Fruit fly (Drosophila melanogaster) whole organism, prepupa: ENCODE results near the gene gdl-ORF39.
A peak's percentile ranks its signal among the peaks of the same experiment; 100 is the strongest.

Source experiments
- CG10631 ChIP-seq: fragments of 200-800 bp; sonication (Bioruptor generic); optimal IDR thresholded peaks from 2 replicates; lab custom pipeline; 2016; ENCODE audit warnings: missing biosample characterization, missing genetic modification characterization
- CG11902 ChIP-seq: fragments of 200-800 bp; sonication (Bioruptor generic); optimal IDR thresholded peaks from 3 replicates; lab custom pipeline; 2016; ENCODE audit warnings: missing biosample characterization, missing genetic modification characterization
- CG15336 ChIP-seq: fragments of 200-800 bp; sonication (Bioruptor generic); IDR thresholded peaks from 2 replicates; pipeline ENCODE4 v1.3.6; 2022; ENCODE audit warnings: missing biosample characterization, missing genetic modification characterization
- CG1621 ChIP-seq: fragments of 200-800 bp; sonication (Bioruptor generic); optimal IDR thresholded peaks from 3 replicates; lab custom pipeline; 2018; ENCODE audit warnings: missing biosample characterization, mild to moderate bottlenecking, missing genetic modification characterization
- CG16779 ChIP-seq: fragments of 200-800 bp; sonication (Bioruptor generic); optimal IDR thresholded peaks from 3 replicates; lab custom pipeline; 2017; ENCODE audit warnings: missing biosample characterization, mild to moderate bottlenecking, missing genetic modification characterization
- CG3032 ChIP-seq: fragments of 200-800 bp; optimal IDR thresholded peaks from 2 replicates; lab custom pipeline; 2019; ENCODE audit warnings: missing biosample characterization, mild to moderate bottlenecking, missing genetic modification characterization, moderate library complexity
- CG34406 ChIP-seq: fragments of 200-800 bp; sonication (Bioruptor generic); optimal IDR thresholded peaks from 3 replicates; lab custom pipeline; 2016; ENCODE audit warnings: missing biosample characterization, missing genetic modification characterization
- CG3919 ChIP-seq: fragments of 200-800 bp; sonication (Bioruptor generic); optimal IDR thresholded peaks from 3 replicates; lab custom pipeline; 2016; ENCODE audit warnings: missing biosample characterization, missing genetic modification characterization
- CG6163 ChIP-seq: fragments of 200-800 bp; sonication (Bioruptor generic); IDR thresholded peaks from 3 replicates; pipeline ENCODE4 v1.3.6; 2022; ENCODE audit warnings: missing biosample characterization, missing genetic modification characterization
- CG6276 ChIP-seq: fragments of 200-800 bp; sonication (Bioruptor generic); optimal IDR thresholded peaks from 2 replicates; lab custom pipeline; 2017; ENCODE audit warnings: missing biosample characterization, mild to moderate bottlenecking, missing genetic modification characterization
- CG6792 ChIP-seq: fragments of 200-800 bp; sonication (Bioruptor generic); optimal IDR thresholded peaks from 3 replicates; lab custom pipeline; 2016; ENCODE audit warnings: missing biosample characterization, missing genetic modification characterization
- CG6808 ChIP-seq: fragments of 200-800 bp; sonication (Bioruptor generic); optimal IDR thresholded peaks from 3 replicates; lab custom pipeline; 2017; ENCODE audit warnings: missing biosample characterization, missing genetic modification characterization, mild to moderate bottlenecking, moderate library complexity, missing genetic modification reagents
- CG6854 ChIP-seq: fragments of 200-800 bp; sonication (Bioruptor generic); optimal IDR thresholded peaks from 2 replicates; lab custom pipeline; 2017; ENCODE audit warnings: missing biosample characterization, mild to moderate bottlenecking, missing genetic modification characterization
- CG7368 ChIP-seq: fragments of 200-800 bp; sonication (Bioruptor generic); optimal IDR thresholded peaks from 3 replicates; lab custom pipeline; 2016; ENCODE audit warnings: missing biosample characterization, missing genetic modification characterization
- CG8319 ChIP-seq: fragments of 200-800 bp; sonication (Bioruptor generic); optimal IDR thresholded peaks from 3 replicates; lab custom pipeline; 2016; ENCODE audit warnings: missing biosample characterization, missing genetic modification characterization
- CG8632 ChIP-seq: fragments of 200-800 bp; sonication (Bioruptor generic); optimal IDR thresholded peaks from 3 replicates; lab custom pipeline; 2016; ENCODE audit warnings: missing biosample characterization, missing genetic modification characterization
- CG9139 ChIP-seq: fragments of 200-800 bp; sonication (Bioruptor generic); optimal IDR thresholded peaks from 3 replicates; lab custom pipeline; 2017; ENCODE audit warnings: missing biosample characterization, mild to moderate bottlenecking, missing genetic modification characterization
- Eip75B ChIP-seq: fragments of 200-800 bp; sonication (Bioruptor generic); optimal IDR thresholded peaks from 3 replicates; lab custom pipeline; 2016; ENCODE audit warnings: missing biosample characterization, missing genetic modification characterization
- Eip93F ChIP-seq: fragments of 200-800 bp; sonication (Bioruptor generic); optimal IDR thresholded peaks from 2 replicates; lab custom pipeline; 2016; ENCODE audit warnings: missing biosample characterization, mild to moderate bottlenecking, missing genetic modification characterization
- Ets21C ChIP-seq: fragments of 200-800 bp; sonication (Bioruptor generic); optimal IDR thresholded peaks from 3 replicates; lab custom pipeline; 2016; ENCODE audit warnings: missing biosample characterization, missing genetic modification characterization
- Gug ChIP-seq: fragments of 200-800 bp; sonication (Bioruptor generic); IDR thresholded peaks from 2 replicates; pipeline ENCODE4 v1.3.6; 2022; ENCODE audit warnings: missing biosample characterization, missing genetic modification characterization
- Hr4 ChIP-seq: fragments of 200-800 bp; sonication (Bioruptor generic); optimal IDR thresholded peaks from 3 replicates; lab custom pipeline; 2016; ENCODE audit warnings: missing biosample characterization, missing genetic modification characterization
- Met ChIP-seq: fragments of 200-800 bp; sonication (Bioruptor generic); optimal IDR thresholded peaks from 3 replicates; lab custom pipeline; 2016; ENCODE audit warnings: missing biosample characterization, missing genetic modification characterization
- Smox ChIP-seq: fragments of 200-800 bp; sonication (Bioruptor generic); optimal IDR thresholded peaks from 3 replicates; lab custom pipeline; 2016; ENCODE audit warnings: missing biosample characterization, missing genetic modification characterization
- Sox102F ChIP-seq: fragments of 200-800 bp; sonication (Bioruptor generic); optimal IDR thresholded peaks from 2 replicates; lab custom pipeline; 2016; ENCODE audit warnings: missing biosample characterization, mild to moderate bottlenecking, missing genetic modification characterization
- Sox15 ChIP-seq: fragments of 200-800 bp; sonication (Bioruptor generic); optimal IDR thresholded peaks from 3 replicates; lab custom pipeline; 2016; ENCODE audit warnings: missing biosample characterization, missing genetic modification characterization
- achi ChIP-seq: fragments of 200-800 bp; sonication (Bioruptor generic); optimal IDR thresholded peaks from 3 replicates; lab custom pipeline; 2016; ENCODE audit warnings: missing biosample characterization, missing genetic modification characterization
- acj6 ChIP-seq: fragments of 200-800 bp; sonication (Bioruptor generic); optimal IDR thresholded peaks from 3 replicates; lab custom pipeline; 2016; ENCODE audit warnings: missing biosample characterization, missing genetic modification characterization
- cyc ChIP-seq: fragments of 200-800 bp; sonication (Bioruptor generic); optimal IDR thresholded peaks from 3 replicates; lab custom pipeline; 2016; ENCODE audit warnings: missing biosample characterization, missing genetic modification characterization
- dsx ChIP-seq: fragments of 200-800 bp; optimal IDR thresholded peaks from 3 replicates; lab custom pipeline; 2019; ENCODE audit warnings: missing biosample characterization, mild to moderate bottlenecking, missing genetic modification characterization, moderate library complexity; ENCODE audit not compliant: poor library complexity, severe bottlenecking
- eg ChIP-seq: fragments of 200-800 bp; sonication (Bioruptor generic); IDR thresholded peaks from 3 replicates; pipeline ENCODE4 v1.3.6; 2022; ENCODE audit warnings: missing biosample characterization, missing genetic modification characterization
- esn ChIP-seq: fragments of 200-800 bp; sonication (Bioruptor generic); optimal IDR thresholded peaks from 2 replicates; lab custom pipeline; 2016; ENCODE audit warnings: missing biosample characterization, mild to moderate bottlenecking, missing genetic modification characterization, moderate library complexity
- fd85E ChIP-seq: fragments of 200-800 bp; sonication (Bioruptor generic); optimal IDR thresholded peaks from 3 replicates; lab custom pipeline; 2016; ENCODE audit warnings: missing biosample characterization, missing genetic modification characterization
- lz ChIP-seq: fragments of 200-800 bp; sonication (Bioruptor generic); optimal IDR thresholded peaks from 3 replicates; lab custom pipeline; 2016; ENCODE audit warnings: missing biosample characterization, missing genetic modification characterization
- net ChIP-seq: fragments of 200-800 bp; sonication (Bioruptor generic); optimal IDR thresholded peaks from 3 replicates; lab custom pipeline; 2016; ENCODE audit warnings: missing biosample characterization, missing genetic modification characterization
- pdm3 ChIP-seq: fragments of 200-800 bp; sonication (Bioruptor generic); optimal IDR thresholded peaks from 3 replicates; lab custom pipeline; 2016; ENCODE audit warnings: missing biosample characterization, missing genetic modification characterization
- spab ChIP-seq: fragments of 200-800 bp; sonication (Bioruptor generic); optimal IDR thresholded peaks from 2 replicates; lab custom pipeline; 2017; ENCODE audit warnings: missing biosample characterization, mild to moderate bottlenecking, missing genetic modification characterization, missing genetic modification reagents
- topi ChIP-seq: fragments of 200-800 bp; sonication (Bioruptor generic); optimal IDR thresholded peaks from 3 replicates; lab custom pipeline; 2016; ENCODE audit warnings: missing biosample characterization, missing genetic modification characterization
- vri ChIP-seq: fragments of 200-800 bp; sonication (Bioruptor generic); optimal IDR thresholded peaks from 3 replicates; lab custom pipeline; 2016; ENCODE audit warnings: missing biosample characterization, mild to moderate bottlenecking, missing genetic modification characterization

Gene gdl-ORF39

dm6 chr3L:15534274-15535227, 25.3 kb downstream of the gdl-ORF39 start (continued):
- TF ChIP-seq CG6163 (GFP tag; lab: Robert Waterston, UW) (peak; percentile 8; the same call in 1 of the 3 replicates), CG6854 (GFP tag; lab: Kevin White, UChicago) (no peak), CG3919 (GFP tag; lab: Kevin White, UChicago) (peak; percentile 67), CG34406 (peak; percentile 76), CG10631 (peak; percentile 80), dsx (GFP tag; lab: Kevin White, UChicago) (peak; percentile 11), cyc (GFP tag; lab: Kevin White, UChicago) (peak; percentile 77), CG8632 (GFP tag; lab: Kevin White, UChicago) (peak; percentile 77), vri (peak; percentile 24), Gug (GFP tag; lab: Robert Waterston, UW) (0 out of 2 replicates have a peak, but pooled peaks have one; percentile 18), CG9139 (GFP tag; lab: Kevin White, UChicago) (peak; percentile 51), Smox (peak; percentile 80), eg (peak; percentile 30; the same call in 1 of the 3 replicates), Hr4 (GFP tag; lab: Kevin White, UChicago) (peak; percentile 79), spab (GFP tag; lab: Kevin White, UChicago) (peak; percentile 70), net (GFP tag; lab: Kevin White, UChicago) (peak; percentile 79), Ets21C (peak; percentile 57), pdm3 (peak; percentile 79), Sox15 (GFP tag; lab: Kevin White, UChicago) (peak; percentile 76), Eip75B (GFP tag; lab: Kevin White, UChicago) (peak; percentile 76), Sox102F (peak; percentile 69), topi (GFP tag; lab: Kevin White, UChicago) (peak; percentile 83), CG15336 (GFP tag; lab: Robert Waterston, UW) (peak; percentile 28; the same call in 1 of the 2 replicates), CG16779 (tag; lab: Kevin White, UChicago) (peak; percentile 68), CG8319 (GFP tag; lab: Kevin White, UChicago) (peak; percentile 44), achi (GFP tag; lab: Kevin White, UChicago) (peak; percentile 67), Eip93F (GFP tag; lab: Kevin White, UChicago) (no peak), CG6792 (GFP tag; lab: Kevin White, UChicago) (peak; percentile 71), fd85E (GFP tag; lab: Kevin White, UChicago) (no peak), Met (GFP tag; lab: Kevin White, UChicago) (peak; percentile 75), esn (GFP tag; lab: Kevin White, UChicago) (peak; percentile 87), CG6808 (GFP tag; lab: Kevin White, UChicago) (peak; percentile 78), CG11902 (peak; percentile 32), CG7368 (peak; percentile 44), acj6 (GFP tag; lab: Kevin White, UChicago) (peak; percentile 76)

- TF ChIP-seq net (GFP tag; lab: Kevin White, UChicago) = no peak
- TF ChIP-seq CG34406 = no peak
- peak; percentile 13; the same call in 2 of the 3 replicates for TF ChIP-seq eg
- TF ChIP-seq CG6276 (GFP tag; lab: Kevin White, UChicago) = no peak
- TF ChIP-seq Smox = no peak
- TF ChIP-seq CG3032 (tag; lab: Kevin White, UChicago) = no peak
- no peak for TF ChIP-seq CG6792 (GFP tag; lab: Kevin White, UChicago)
- TF ChIP-seq CG6163 (GFP tag; lab: Robert Waterston, UW) = peak; percentile 18; the same call in 1 of the 3 replicates
- TF ChIP-seq CG1621 (tag; lab: Kevin White, UChicago) = peak; percentile 17
- TF ChIP-seq CG10631 = no peak
- TF ChIP-seq lz (GFP tag; lab: Kevin White, UChicago) = no peak
Observed at dm6 chr3L:15535228-15535598, 26.0 kb downstream of the gdl-ORF39 start, which contains the start of gene CrebA. Gene CrebA, plus strand, starts transcription at chr3L:15535395.
